Worm (Caenorhabditis elegans): ENCODE measurements around the gene tbx-39.

DNA sequence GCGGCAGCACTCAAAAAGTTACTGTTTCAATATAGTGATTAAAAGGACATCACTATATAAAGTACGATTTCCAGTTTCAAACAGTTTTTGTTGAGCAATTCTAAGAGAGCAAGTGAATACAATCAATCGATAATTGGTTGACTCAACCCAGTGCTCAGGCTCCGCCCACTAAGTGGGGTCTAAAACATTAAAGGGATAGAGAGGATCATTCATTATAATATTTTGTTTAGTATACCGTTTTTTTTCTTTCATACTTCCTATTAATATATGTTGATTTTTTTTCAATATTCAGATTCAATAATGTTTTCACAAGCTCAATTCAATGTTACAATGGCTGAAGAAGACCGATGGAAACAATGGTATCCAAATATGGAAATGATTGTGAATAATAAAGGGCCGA, at the start of gene tbx-39:
- TF ChIP-seq snpc-4 (tag; optimal IDR thresholded peaks at IDR 0.05) (no peak), ama-1 (optimal IDR thresholded peaks at IDR 0.05) (no peak), unc-62 (GFP tag; optimal IDR thresholded peaks at IDR 0.05 in 1 of 2) (no peak), unc-62 (tag; optimal IDR thresholded peaks at IDR 0.05) (no peak), nhr-10 (tag; optimal IDR thresholded peaks at IDR 0.05) (no peak), mdl-1 (tag; optimal IDR thresholded peaks at IDR 0.05) (no peak)
